Worm (Caenorhabditis elegans): ENCODE results near the gene R102.3.

- TF ChIP-seq cog-1 (tag; optimal IDR thresholded peaks at IDR 0.05), result no peak
- no peak for TF ChIP-seq tab-1 (GFP tag; IDR thresholded peaks at IDR 0.05)
- no peak for TF ChIP-seq klf-2 (GFP tag; conservative IDR thresholded peaks at IDR 0.05)
- no peak for TF ChIP-seq T22C8.4 (GFP tag; IDR thresholded peaks at IDR 0.05)
- TF ChIP-seq ztf-29 (GFP tag; IDR thresholded peaks at IDR 0.05), result no peak
These were observed 28.2 kb upstream of the R102.3 start for ce11 chrIV:10661072-10661471.

Measured in whole organism, midembryonic.